Worm (Caenorhabditis elegans) whole organism, L4 larva: ENCODE data around the gene T23F2.5.

ENCODE experiments used
- R02D3.7 ChIP-seq: fragments of 150-350 bp; sonication (generic microtip); optimal IDR thresholded peaks from 3 replicates; lab custom pipeline; 2014; ENCODE audit warnings: missing biosample characterization, missing genetic modification characterization
- Y75B8A.6 ChIP-seq: fragments of 200-800 bp; sonication (Bioruptor generic); IDR thresholded peaks from 2 replicates; pipeline ENCODE4 v1.3.6; 2022; ENCODE audit warnings: missing genetic modification reagents, missing genetic modification characterization, missing compliant biosample characterization
- ceh-20 ChIP-seq: fragments of 200-800 bp; sonication (Bioruptor generic); IDR thresholded peaks from 2 replicates; pipeline ENCODE4 v1.3.6; 2022; ENCODE audit warnings: missing genetic modification reagents, missing genetic modification characterization, missing compliant biosample characterization
- ceh-82 ChIP-seq: sonication (generic microtip); optimal IDR thresholded peaks from 2 replicates; lab custom pipeline; 2017; ENCODE audit warnings: missing biosample characterization, missing genetic modification characterization
- hmg-1.1 ChIP-seq: fragments of 200-800 bp; sonication (Bioruptor generic); IDR thresholded peaks from 2 replicates; pipeline ENCODE4 v1.3.6; 2022; ENCODE audit warnings: missing genetic modification reagents, missing genetic modification characterization, missing compliant biosample characterization
- nhr-237 ChIP-seq: sonication (generic microtip); optimal IDR thresholded peaks from 2 replicates; lab custom pipeline; 2017; ENCODE audit warnings: missing biosample characterization, missing genetic modification characterization

ce11 chrX:5517844-5518243 is 881 bp upstream of the T23F2.5 start:
- no peak for TF ChIP-seq Y75B8A.6 (GFP tag; lab: Robert Waterston, UW)
- TF ChIP-seq ceh-82 (tag; lab: Kevin White, UChicago), result no peak
- TF ChIP-seq ceh-20 (GFP tag; lab: Robert Waterston, UW), result no peak
- no peak for TF ChIP-seq nhr-237
- no peak for TF ChIP-seq R02D3.7 (tag; lab: Kevin White, UChicago)
- TF ChIP-seq hmg-1.1 (GFP tag; lab: Robert Waterston, UW), result no peak
